Fruit fly (Drosophila melanogaster) whole organism, embryonic: ENCODE measurements around the gene CG10298.
A peak's percentile ranks its signal among the peaks of the same experiment; 100 is the strongest.

Experiments
- Bteb2 ChIP-seq: fragments of 200-800 bp; sonication (Bioruptor generic); optimal IDR thresholded peaks from 2 replicates; lab custom pipeline; 2016; ENCODE audit warnings: missing biosample characterization, missing genetic modification characterization
- CG14860 ChIP-seq: fragments of 200-800 bp; sonication (Bioruptor generic); IDR thresholded peaks from 3 replicates; pipeline ENCODE4 v1.3.6; 2022; ENCODE audit warnings: missing biosample characterization, missing genetic modification characterization; ENCODE audit not compliant: partially characterized antibody
- CG15073 ChIP-seq: fragments of 200-800 bp; sonication (Bioruptor generic); optimal IDR thresholded peaks from 2 replicates; lab custom pipeline; 2016; ENCODE audit warnings: missing biosample characterization, missing genetic modification characterization
- CG17802 ChIP-seq: fragments of 200-800 bp; sonication (Bioruptor generic); optimal IDR thresholded peaks from 2 replicates; lab custom pipeline; 2018; ENCODE audit warnings: missing biosample characterization, mild to moderate bottlenecking, missing genetic modification characterization, moderate library complexity
- CG18599 ChIP-seq: fragments of 200-800 bp; sonication (Bioruptor generic); optimal IDR thresholded peaks from 3 replicates; lab custom pipeline; 2017; ENCODE audit warnings: missing biosample characterization, missing genetic modification characterization, mild to moderate bottlenecking, moderate library complexity, missing genetic modification reagents
- CG2199 ChIP-seq: fragments of 200-800 bp; sonication (Bioruptor generic); IDR thresholded peaks from 3 replicates; pipeline ENCODE4 v1.3.6; 2022; ENCODE audit warnings: missing biosample characterization, missing genetic modification characterization
- CG32532 ChIP-seq: fragments of 200-800 bp; sonication (Bioruptor generic); IDR thresholded peaks from 2 replicates; pipeline ENCODE4 v1.3.6; 2022; ENCODE audit warnings: missing biosample characterization, missing genetic modification characterization
- CG42726 ChIP-seq: fragments of 200-800 bp; sonication (Bioruptor generic); IDR thresholded peaks from 2 replicates; pipeline ENCODE4 v1.3.6; 2022; ENCODE audit warnings: missing biosample characterization, missing genetic modification characterization; ENCODE audit not compliant: partially characterized antibody
- CG8944 ChIP-seq: fragments of 200-800 bp; sonication (Bioruptor generic); optimal IDR thresholded peaks from 3 replicates; lab custom pipeline; 2016; ENCODE audit warnings: missing biosample characterization, missing genetic modification characterization
- CTCF ChIP-seq: fragments of 200-800 bp; sonication (Bioruptor generic); optimal IDR thresholded peaks from 2 replicates; lab custom pipeline; 2017; ENCODE audit warnings: missing biosample characterization, mild to moderate bottlenecking, missing genetic modification characterization, moderate library complexity
- CoRest ChIP-seq: fragments of 200-800 bp; sonication (Bioruptor generic); optimal IDR thresholded peaks from 3 replicates; lab custom pipeline; 2018; ENCODE audit warnings: missing biosample characterization, mild to moderate bottlenecking, missing genetic modification characterization, moderate library complexity
- Doc3 ChIP-seq: fragments of 200-800 bp; sonication (Bioruptor generic); IDR thresholded peaks from 3 replicates; pipeline ENCODE4 v1.3.6; 2022; ENCODE audit warnings: missing biosample characterization, missing genetic modification characterization; ENCODE audit not compliant: partially characterized antibody
- Hr51 ChIP-seq, 2 experiments: fragments of 200-800 bp; sonication (Bioruptor generic); optimal IDR thresholded peaks; 2 replicates in 1 of 2; 3 replicates in 1 of 2; lab custom pipeline; 2016 to 2018; ENCODE audit warnings: missing biosample characterization in 2 of 2, missing genetic modification characterization in 2 of 2, mild to moderate bottlenecking in 1 of 2, moderate library complexity in 1 of 2
- Myb ChIP-seq: fragments of 200-800 bp; sonication (Bioruptor generic); optimal IDR thresholded peaks from 2 replicates; lab custom pipeline; 2016; ENCODE audit warnings: missing biosample characterization, missing genetic modification characterization
- Oli ChIP-seq: fragments of 200-800 bp; sonication (Bioruptor generic); optimal IDR thresholded peaks from 2 replicates; lab custom pipeline; 2018; ENCODE audit warnings: missing biosample characterization, mild to moderate bottlenecking, missing genetic modification characterization, moderate library complexity
- Opbp ChIP-seq: fragments of 200-800 bp; sonication (Bioruptor generic); IDR thresholded peaks from 3 replicates; pipeline ENCODE4 v1.3.6; 2022; ENCODE audit warnings: missing biosample characterization, missing genetic modification characterization; ENCODE audit not compliant: partially characterized antibody
- Ravus ChIP-seq: fragments of 200-800 bp; sonication (Bioruptor generic); IDR thresholded peaks from 2 replicates; pipeline ENCODE4 v1.3.6; 2022; ENCODE audit warnings: missing biosample characterization, missing genetic modification characterization
- Ssrp ChIP-seq: fragments of 200-800 bp; sonication (Bioruptor generic); optimal IDR thresholded peaks from 2 replicates; lab custom pipeline; 2018; ENCODE audit warnings: missing biosample characterization, mild to moderate bottlenecking, missing genetic modification characterization, moderate library complexity
- Xbp1 ChIP-seq: fragments of 200-800 bp; sonication (Bioruptor generic); optimal IDR thresholded peaks from 3 replicates; lab custom pipeline; 2016; ENCODE audit warnings: missing biosample characterization, mild to moderate bottlenecking, missing genetic modification characterization
- YL-1 ChIP-seq: fragments of 200-800 bp; sonication (Bioruptor generic); optimal IDR thresholded peaks from 3 replicates; lab custom pipeline; 2017; ENCODE audit warnings: missing biosample characterization, mild to moderate bottlenecking, missing genetic modification characterization
- ash1 ChIP-seq: fragments of 200-800 bp; sonication (Bioruptor generic); optimal IDR thresholded peaks from 2 replicates; lab custom pipeline; 2018; ENCODE audit warnings: missing biosample characterization, mild to moderate bottlenecking, missing genetic modification characterization
- bowl ChIP-seq: fragments of 200-800 bp; sonication (Bioruptor generic); IDR thresholded peaks from 2 replicates; pipeline ENCODE4 v1.3.6; 2022; ENCODE audit warnings: missing biosample characterization, missing genetic modification characterization
- br ChIP-seq: fragments of >200 bp; optimal IDR thresholded peaks from 2 replicates; lab custom pipeline; 2017
- caup ChIP-seq: fragments of 200-800 bp; sonication (Bioruptor generic); optimal IDR thresholded peaks from 3 replicates; lab custom pipeline; 2017; ENCODE audit warnings: missing biosample characterization, mild to moderate bottlenecking, missing genetic modification characterization, moderate library complexity; ENCODE audit not compliant: severe bottlenecking
- chif ChIP-seq, 2 experiments: fragments of 200-800 bp; sonication (Bioruptor generic); optimal IDR thresholded peaks; 3 replicates each; lab custom pipeline; 2016; ENCODE audit warnings: missing biosample characterization in 2 of 2, missing genetic modification characterization in 2 of 2
- croc ChIP-seq: fragments of 200-800 bp; sonication (Bioruptor generic); conservative IDR thresholded peaks from 3 replicates; pipeline ENCODE4 v1.3.6; 2022; ENCODE audit warnings: missing biosample characterization, missing genetic modification characterization
- dati ChIP-seq: fragments of 200-800 bp; sonication (Bioruptor generic); IDR thresholded peaks from 2 replicates; pipeline ENCODE4 v1.3.6; 2022; ENCODE audit warnings: missing biosample characterization, missing genetic modification characterization
- ems ChIP-seq: fragments of 200-800 bp; sonication (Bioruptor generic); optimal IDR thresholded peaks from 3 replicates; lab custom pipeline; 2016; ENCODE audit warnings: missing biosample characterization, missing genetic modification characterization
- jumu ChIP-seq: fragments of 200-800 bp; sonication (Bioruptor generic); optimal IDR thresholded peaks from 3 replicates; lab custom pipeline; 2016; ENCODE audit warnings: missing biosample characterization, missing genetic modification characterization
- kah ChIP-seq: fragments of 200-800 bp; sonication (Bioruptor generic); optimal IDR thresholded peaks from 2 replicates; lab custom pipeline; 2018; ENCODE audit warnings: missing biosample characterization, mild to moderate bottlenecking, missing genetic modification characterization
- pan ChIP-seq, 4 experiments: fragments of >200 bp in 3 of 4; fragments of 200-800 bp in 1 of 4; sonication (Bioruptor generic) in 1 of 4; optimal IDR thresholded peaks in 3 of 4; IDR thresholded peaks in 1 of 4; 2 replicates each; pipeline versions ENCODE4 v1.3.6 to Lab custom; 2017 to 2022; ENCODE audit warnings: missing biosample characterization in 2 of 4, missing genetic modification characterization in 2 of 4, mixed read lengths in 1 of 4
- pho ChIP-seq: fragments of 200-800 bp; sonication (Bioruptor generic); optimal IDR thresholded peaks from 2 replicates; lab custom pipeline; 2016; ENCODE audit warnings: missing biosample characterization, missing genetic modification characterization
- sc ChIP-seq, 3 experiments: fragments of >200 bp in 2 of 3; fragments of 200-800 bp in 1 of 3; sonication (Bioruptor generic) in 1 of 3; optimal IDR thresholded peaks; 2 replicates in 2 of 3; 3 replicates in 1 of 3; lab custom pipeline; 2017; ENCODE audit warnings: mild to moderate bottlenecking in 1 of 3, missing biosample characterization in 1 of 3, missing genetic modification characterization in 1 of 3, missing genetic modification reagents in 1 of 3
- sd ChIP-seq: fragments of 200-800 bp; sonication (Bioruptor generic); optimal IDR thresholded peaks from 3 replicates; lab custom pipeline; 2018; ENCODE audit warnings: missing biosample characterization, mild to moderate bottlenecking, missing genetic modification characterization, moderate library complexity
- sisA ChIP-seq: fragments of 200-800 bp; sonication (Bioruptor generic); IDR thresholded peaks from 2 replicates; pipeline ENCODE4 v1.3.6; 2022; ENCODE audit warnings: missing biosample characterization, missing genetic modification characterization
- so ChIP-seq: fragments of 200-800 bp; sonication (Bioruptor generic); IDR thresholded peaks from 3 replicates; pipeline ENCODE4 v1.3.6; 2022; ENCODE audit warnings: missing biosample characterization, missing genetic modification characterization
- trem ChIP-seq: fragments of 200-800 bp; optimal IDR thresholded peaks from 3 replicates; lab custom pipeline; 2019; ENCODE audit warnings: missing biosample characterization, mild to moderate bottlenecking, missing genetic modification characterization, moderate library complexity
- tup ChIP-seq: fragments of 200-800 bp; sonication (Bioruptor generic); optimal IDR thresholded peaks from 2 replicates; lab custom pipeline; 2016; ENCODE audit warnings: missing biosample characterization, mild to moderate bottlenecking, missing genetic modification characterization, moderate library complexity
- unc-4 ChIP-seq: fragments of 200-800 bp; sonication (Bioruptor generic); IDR thresholded peaks from 2 replicates; pipeline ENCODE4 v1.3.6; 2022; ENCODE audit warnings: missing biosample characterization, missing genetic modification characterization; ENCODE audit not compliant: partially characterized antibody

Gene CG10298

DNA sequence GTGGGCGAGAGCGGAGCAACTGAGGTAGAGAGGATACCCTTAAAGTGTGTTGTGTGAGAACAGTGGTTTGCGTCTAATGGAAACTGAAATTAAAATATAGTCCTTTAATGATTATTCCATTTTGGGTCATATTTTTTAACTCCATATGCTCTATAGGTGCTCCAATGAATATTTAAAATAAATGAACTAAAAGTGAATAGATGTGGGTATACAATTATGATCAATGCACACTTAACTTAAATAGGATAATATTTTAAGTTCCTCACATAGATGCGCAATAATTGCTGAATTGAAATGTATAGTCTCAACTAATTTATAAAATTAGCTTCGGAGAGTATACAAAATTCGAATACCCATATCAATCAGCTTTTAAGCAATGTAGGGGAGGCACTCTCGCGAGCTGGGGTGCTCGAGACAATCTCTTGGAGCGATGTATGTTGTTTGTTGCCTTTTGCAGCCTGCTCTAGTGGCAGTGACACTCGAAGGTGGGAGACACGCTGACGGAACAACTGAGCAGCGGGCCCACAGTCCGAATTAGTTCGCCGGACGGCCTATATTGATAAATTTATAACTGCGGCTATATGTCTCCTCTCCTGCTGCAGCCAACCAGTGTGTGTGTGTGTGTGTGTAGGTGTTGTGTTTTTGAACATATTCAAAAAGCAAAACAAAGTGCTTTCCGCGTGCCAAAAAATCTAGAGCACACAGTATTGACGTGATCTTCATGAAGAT, 11.0 kb downstream of the CG10298 start (continued):
- TF ChIP-seq pan (optimal IDR thresholded peaks at IDR 0.05; lab: Kevin White, UChicago), result no peak
- TF ChIP-seq pan (GFP tag; optimal IDR thresholded peaks at IDR 0.05 in 1 of 2, IDR thresholded peaks at IDR 0.05 in 1 of 2), result peak in 1 of 2 experiments; percentile 70
- peak; percentile 84 for TF ChIP-seq Ssrp (tag; lab: Kevin White, UChicago)
- peak; percentile 62 for TF ChIP-seq ems
- no peak for TF ChIP-seq br
- no peak for TF ChIP-seq Doc3 (GFP tag; lab: Robert Waterston, UW)
- TF ChIP-seq chif (GFP tag; optimal IDR thresholded peaks at IDR 0.05; lab: Kevin White, UChicago), result peak; percentile 55 to 81
- peak; percentile 35 for TF ChIP-seq Myb (GFP tag; lab: Kevin White, UChicago)
- no peak for TF ChIP-seq CG14860 (GFP tag; lab: Robert Waterston, UW)
- TF ChIP-seq CG8944, result peak; percentile 48
- TF ChIP-seq sd (tag; lab: Kevin White, UChicago), result no peak
- TF ChIP-seq Bteb2 (GFP tag; lab: Kevin White, UChicago), result peak; percentile 68
- TF ChIP-seq CG42726, result no peak
- peak; percentile 92 for TF ChIP-seq Oli (tag; lab: Kevin White, UChicago)
- peak; percentile 20 for TF ChIP-seq jumu
- no peak for TF ChIP-seq Ravus (GFP tag; lab: Robert Waterston, UW)
- no peak for TF ChIP-seq CTCF (GFP tag; lab: Kevin White, UChicago)
- peak; percentile 47; the same call in 1 of the 2 replicates for TF ChIP-seq sisA (GFP tag; lab: Robert Waterston, UW)
- TF ChIP-seq trem (tag; lab: Kevin White, UChicago), result peak; percentile 58
- TF ChIP-seq croc (GFP tag; lab: Robert Waterston, UW), result peak; percentile 44; the same call in 1 of the 3 replicates
- no peak for TF ChIP-seq ash1 (GFP tag; lab: Kevin White, UChicago)
- peak in 1 of 2 experiments; percentile 26 for TF ChIP-seq Hr51 (GFP tag; optimal IDR thresholded peaks at IDR 0.05; lab: Kevin White, UChicago)
- no peak for TF ChIP-seq bowl (GFP tag; lab: Robert Waterston, UW)
- TF ChIP-seq caup, result peak; percentile 64
- TF ChIP-seq kah (GFP tag; lab: Kevin White, UChicago), result peak; percentile 52
- TF ChIP-seq unc-4, result no peak
- peak; percentile 90 for TF ChIP-seq CoRest (tag; lab: Kevin White, UChicago)
- peak; percentile 83 for TF ChIP-seq Xbp1 (GFP tag; lab: Kevin White, UChicago)
- peak; percentile 14 for TF ChIP-seq CG15073 (GFP tag; lab: Kevin White, UChicago)
- peak; percentile 82 for TF ChIP-seq CG18599 (GFP tag; lab: Kevin White, UChicago)
- peak; percentile 16 for TF ChIP-seq tup (GFP tag; lab: Kevin White, UChicago)
- TF ChIP-seq so (GFP tag; lab: Robert Waterston, UW), result peak; percentile 62; the same call in 1 of the 3 replicates
- TF ChIP-seq YL-1, result no peak
- TF ChIP-seq Opbp (GFP tag; lab: Robert Waterston, UW), result no peak
- TF ChIP-seq dati, result 0 out of 2 replicates have a peak, but pooled peaks have one; percentile 28
- TF ChIP-seq CG32532 (GFP tag; lab: Robert Waterston, UW), result peak; percentile 47; the same call in 1 of the 2 replicates
- TF ChIP-seq CG2199 (GFP tag; lab: Robert Waterston, UW), result no peak
- TF ChIP-seq pho (GFP tag; lab: Kevin White, UChicago), result peak; percentile 56
- TF ChIP-seq sc (optimal IDR thresholded peaks at IDR 0.05; lab: Kevin White, UChicago), result no peak
- peak; percentile 82 for TF ChIP-seq sc (GFP tag; optimal IDR thresholded peaks at IDR 0.05; lab: Kevin White, UChicago)
- peak; percentile 28 for TF ChIP-seq CG17802 (tag; lab: Kevin White, UChicago)
